Worm (Caenorhabditis elegans) whole organism, midembryonic: ENCODE results near the gene Y71H2AM.20.

Experiments used
- T22C8.4 ChIP-seq: fragments of 200-800 bp; sonication (Bioruptor generic); IDR thresholded peaks from 2 replicates; pipeline ENCODE4 v1.3.6; 2022; ENCODE audit warnings: missing genetic modification characterization, missing compliant biosample characterization
- flt-1 ChIP-seq: fragments of 200-800 bp; sonication (Bioruptor generic); IDR thresholded peaks from 2 replicates; pipeline ENCODE4 v1.3.6; 2022; ENCODE audit warnings: missing genetic modification characterization, missing compliant biosample characterization
- med-1 ChIP-seq: sonication (generic microtip); optimal IDR thresholded peaks from 2 replicates; lab custom pipeline; 2017; ENCODE audit warnings: missing genetic modification characterization, mild to moderate bottlenecking, missing compliant biosample characterization, antibody characterized with exemption, missing genetic modification reagents; ENCODE audit not compliant: insufficient read depth
- ref-1 ChIP-seq: fragments of 200-800 bp; sonication (Bioruptor generic); conservative IDR thresholded peaks from 2 replicates; pipeline ENCODE4 v1.3.6; 2022; ENCODE audit warnings: missing genetic modification reagents, missing genetic modification characterization, missing compliant biosample characterization

DNA sequence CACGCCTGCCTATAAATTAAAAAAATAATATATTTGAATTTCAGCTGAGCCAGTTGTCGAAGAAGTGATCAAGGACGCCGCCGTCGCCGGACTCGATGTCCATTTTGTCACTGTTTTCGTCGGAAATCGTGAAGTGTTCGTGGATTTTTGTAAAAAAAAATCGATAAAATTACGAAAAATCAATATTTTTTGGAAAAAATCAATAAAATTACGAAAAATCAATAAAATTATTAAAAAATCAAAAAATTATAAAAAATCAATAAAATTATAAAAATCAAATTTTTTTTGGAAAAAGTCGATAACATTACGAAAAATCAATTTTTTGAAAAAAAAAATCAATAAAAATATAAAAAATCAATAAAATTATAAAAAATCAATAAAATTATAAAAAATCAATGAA, 49.2 kb upstream of the Y71H2AM.20 start:
- TF ChIP-seq flt-1 (no peak), T22C8.4 (peak; percentile 77), ref-1 (no peak), med-1 (GFP tag; lab: Kevin White, UChicago) (no peak)
